Fruit fly (Drosophila melanogaster): ENCODE measurements around the gene CG8188.
A peak's percentile ranks its signal among the peaks of the same experiment; 100 is the strongest.

The CG8188 gene

dm6 chrX:17751658-17752057, 48.8 kb upstream of the CG8188 start (continued):
- peak; percentile 62 for TF ChIP-seq CG9817 (tag; optimal IDR thresholded peaks at IDR 0.05)
- no peak for TF ChIP-seq wor (GFP tag; IDR thresholded peaks at IDR 0.05)
- peak; percentile 42 for TF ChIP-seq Camta (GFP tag; optimal IDR thresholded peaks at IDR 0.05)
- TF ChIP-seq CG11560 (tag; IDR thresholded peaks at IDR 0.05) = no peak
- TF ChIP-seq Dad (GFP tag; optimal IDR thresholded peaks at IDR 0.05) = no peak
- 0 out of 3 replicates have a peak, but pooled peaks have one; percentile 10 for TF ChIP-seq Optix (GFP tag; IDR thresholded peaks at IDR 0.05)
- peak; percentile 28 for TF ChIP-seq dmrt11E (tag; optimal IDR thresholded peaks at IDR 0.05)
- TF ChIP-seq Eip74EF (GFP tag; optimal IDR thresholded peaks at IDR 0.05) = no peak
- TF ChIP-seq pita (GFP tag; optimal IDR thresholded peaks at IDR 0.05) = peak; percentile 75
- no peak for TF ChIP-seq esg (GFP tag; conservative IDR thresholded peaks at IDR 0.05)
- TF ChIP-seq jigr1 (GFP tag; IDR thresholded peaks at IDR 0.05) = no peak
- 0 out of 2 replicates have a peak, but pooled peaks have one; percentile 21 for TF ChIP-seq CG14441 (GFP tag; IDR thresholded peaks at IDR 0.05)
- no peak for TF ChIP-seq cas (GFP tag; IDR thresholded peaks at IDR 0.05)
- no peak for TF ChIP-seq HLHmδ (GFP tag; optimal IDR thresholded peaks at IDR 0.05)
- TF ChIP-seq Max (GFP tag; optimal IDR thresholded peaks at IDR 0.05) = no peak
- no peak for TF ChIP-seq hb (GFP tag; IDR thresholded peaks at IDR 0.05; ENCODE audit: partially characterized antibody)
- peak; percentile 26 to 67 for TF ChIP-seq chif (GFP tag; optimal IDR thresholded peaks at IDR 0.05)
- no peak for TF ChIP-seq Ada2b (GFP tag; IDR thresholded peaks at IDR 0.05)
- TF ChIP-seq CG10267 (tag; optimal IDR thresholded peaks at IDR 0.05) = peak; percentile 57
- no peak for TF ChIP-seq CG3726 (GFP tag; IDR thresholded peaks at IDR 0.05)
- no peak for TF ChIP-seq usp (GFP tag; optimal IDR thresholded peaks at IDR 0.05)
- no peak for TF ChIP-seq CG15601 (tag; optimal IDR thresholded peaks at IDR 0.05)
- no peak for TF ChIP-seq crp (GFP tag; optimal IDR thresholded peaks at IDR 0.05)
- no peak for TF ChIP-seq CG17385 (GFP tag; optimal IDR thresholded peaks at IDR 0.05)
- peak; percentile 28 for TF ChIP-seq CG30431 (GFP tag; optimal IDR thresholded peaks at IDR 0.05)
- no peak for TF ChIP-seq tll (GFP tag; optimal IDR thresholded peaks at IDR 0.05)
- no peak for TF ChIP-seq CG10431 (GFP tag; optimal IDR thresholded peaks at IDR 0.05)
- no peak for TF ChIP-seq CG8281 (tag; optimal IDR thresholded peaks at IDR 0.05)
- no peak for TF ChIP-seq Fer2 (tag; optimal IDR thresholded peaks at IDR 0.05)
- no peak for TF ChIP-seq Sin3A (optimal IDR thresholded peaks at IDR 0.05)
- TF ChIP-seq da (GFP tag; optimal IDR thresholded peaks at IDR 0.05) = no peak
- TF ChIP-seq Tbp (GFP tag; optimal IDR thresholded peaks at IDR 0.05) = no peak
- TF ChIP-seq NC2α (GFP tag; optimal IDR thresholded peaks at IDR 0.05) = no peak
- TF ChIP-seq tio (GFP tag; optimal IDR thresholded peaks at IDR 0.05) = no peak
- TF ChIP-seq CG7839 (tag; optimal IDR thresholded peaks at IDR 0.05) = peak; percentile 51
- TF ChIP-seq CG5245 (GFP tag; optimal IDR thresholded peaks at IDR 0.05) = peak; percentile 41
- no peak for TF ChIP-seq ara (GFP tag; IDR thresholded peaks at IDR 0.05)
- TF ChIP-seq inv (GFP tag; IDR thresholded peaks at IDR 0.05; ENCODE audit: partially characterized antibody) = 0 out of 2 replicates have a peak, but pooled peaks have one; percentile 22
- peak; percentile 9 for TF ChIP-seq CG18262 (tag; optimal IDR thresholded peaks at IDR 0.05)
- no peak for TF ChIP-seq chm (GFP tag; IDR thresholded peaks at IDR 0.05)
- TF ChIP-seq CG12942 (GFP tag; optimal IDR thresholded peaks at IDR 0.05) = peak; percentile 33
- TF ChIP-seq her (GFP tag; optimal IDR thresholded peaks at IDR 0.05) = peak; percentile 43
- TF ChIP-seq Dip2 (GFP tag; IDR thresholded peaks at IDR 0.05) = peak; percentile 99
- TF ChIP-seq ci (GFP tag; IDR thresholded peaks at IDR 0.05) = peak; percentile 50; the same call in 1 of the 3 replicates
- TF ChIP-seq CG43689 (GFP tag; IDR thresholded peaks at IDR 0.05) = no peak
- peak; percentile 31 for TF ChIP-seq zfh2 (GFP tag; optimal IDR thresholded peaks at IDR 0.05)
- peak; percentile 77 for TF ChIP-seq sd (tag; optimal IDR thresholded peaks at IDR 0.05)
- TF ChIP-seq zf30C (GFP tag; optimal IDR thresholded peaks at IDR 0.05) = no peak
- TF ChIP-seq CG13775 (GFP tag; optimal IDR thresholded peaks at IDR 0.05) = no peak
- no peak for TF ChIP-seq Dll (GFP tag; IDR thresholded peaks at IDR 0.05; ENCODE audit: partially characterized antibody)
- no peak for TF ChIP-seq CG8388 (GFP tag; optimal IDR thresholded peaks at IDR 0.05)
